Fruit fly (Drosophila melanogaster) whole organism, wandering third instar larva: ENCODE data around the gene CG33642.

Source experiments
- HLH106 ChIP-seq: fragments of 200-800 bp; optimal IDR thresholded peaks from 3 replicates; lab custom pipeline; 2019; ENCODE audit warnings: missing biosample characterization, mild to moderate bottlenecking, missing genetic modification characterization, moderate library complexity
- Hr83 ChIP-seq: fragments of 200-300 bp; sonication (Bioruptor generic); optimal IDR thresholded peaks from 2 replicates; lab custom pipeline; 2016; ENCODE audit warnings: missing biosample characterization, mild to moderate bottlenecking, missing genetic modification characterization, moderate library complexity; ENCODE audit not compliant: poor library complexity, severe bottlenecking
- OdsH ChIP-seq: fragments of 200-800 bp; sonication (Bioruptor generic); optimal IDR thresholded peaks from 2 replicates; lab custom pipeline; 2016; ENCODE audit warnings: missing biosample characterization, mild to moderate bottlenecking, missing genetic modification characterization
- brk ChIP-seq: fragments of 200-800 bp; sonication (Bioruptor generic); optimal IDR thresholded peaks from 2 replicates; lab custom pipeline; 2016; ENCODE audit warnings: missing biosample characterization, mild to moderate bottlenecking, missing genetic modification characterization
- dl ChIP-seq, 2 experiments: fragments of 175-275, 200-275 bp in 1 of 2; fragments of 200-275 bp in 1 of 2; sonication (Bioruptor generic); optimal IDR thresholded peaks; lab custom pipeline; 2018; ENCODE audit warnings: mild to moderate bottlenecking in 2 of 2, missing biosample characterization in 2 of 2, missing genetic modification characterization in 2 of 2, moderate library complexity in 2 of 2; ENCODE audit not compliant: partially characterized antibody in 2 of 2, insufficient read depth in 1 of 2
- pan ChIP-seq: fragments of >200 bp; optimal IDR thresholded peaks from 2 replicates; lab custom pipeline; 2017
- rgr ChIP-seq: fragments of 200-800 bp; sonication (Bioruptor generic); optimal IDR thresholded peaks from 3 replicates; lab custom pipeline; 2016; ENCODE audit warnings: missing biosample characterization, mild to moderate bottlenecking, missing genetic modification characterization

dm6 chr2L:13500416-13500815, 29.4 kb upstream of the CG33642 start:
- TF ChIP-seq OdsH (GFP tag; lab: Kevin White, UChicago), result no peak
- no peak for TF ChIP-seq Hr83 (GFP tag; lab: Kevin White, UChicago)
- no peak for TF ChIP-seq dl (GFP tag; optimal IDR thresholded peaks at IDR 0.05; lab: Kevin White, UChicago; ENCODE audit: insufficient read depth in 1 of 2, partially characterized antibody in 2 of 2)
- no peak for TF ChIP-seq brk (GFP tag; lab: Kevin White, UChicago)
- no peak for TF ChIP-seq pan (lab: Kevin White, UChicago)
- TF ChIP-seq rgr (GFP tag; lab: Kevin White, UChicago), result no peak
- no peak for TF ChIP-seq HLH106
